Worm (Caenorhabditis elegans): ENCODE data around the gene cnnm-2.

- no peak for TF ChIP-seq tbx-37 (GFP tag; conservative IDR thresholded peaks at IDR 0.05)
- TF ChIP-seq hmbx-1 (tag; optimal IDR thresholded peaks at IDR 0.05): no peak
- no peak for TF ChIP-seq ceh-36 (tag; optimal IDR thresholded peaks at IDR 0.05)
- no peak for TF ChIP-seq tra-4 (tag; optimal IDR thresholded peaks at IDR 0.05)
These were observed 8.0 kb downstream of the cnnm-2 start for ce11 chrX:8819815-8820415.

All from whole organism, early embryonic.